Fruit fly (Drosophila melanogaster): ENCODE measurements around the gene ps.

ps gene

DNA sequence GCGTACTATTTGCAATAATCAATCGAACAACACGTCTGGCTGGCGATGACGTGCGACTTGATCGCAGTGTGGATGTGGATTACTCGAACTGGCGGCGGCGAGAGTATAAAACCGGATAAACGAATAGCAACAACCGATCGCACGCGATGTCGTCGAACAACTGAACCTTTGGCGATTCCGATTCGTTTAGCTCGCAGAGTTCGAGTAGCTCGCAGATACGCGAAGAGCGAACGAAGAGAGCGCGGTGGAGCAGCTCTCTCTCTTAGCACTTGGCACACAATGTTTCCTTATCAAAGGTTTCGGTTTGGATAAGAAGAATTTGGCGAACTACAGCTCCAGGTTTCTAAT, 84.7 kb downstream of the ps start, which contains the start of gene RhoL (continued):
- TF ChIP-seq CG7368 (GFP tag; optimal IDR thresholded peaks at IDR 0.05), result peak; percentile 6
- TF ChIP-seq ss (GFP tag; optimal IDR thresholded peaks at IDR 0.05), result peak; percentile 21 to 40
- no peak for TF ChIP-seq CG10631 (GFP tag; optimal IDR thresholded peaks at IDR 0.05)
- peak; percentile 45; the same call in 1 of the 2 replicates for TF ChIP-seq CG15336 (GFP tag; IDR thresholded peaks at IDR 0.05)
- no peak for TF ChIP-seq OdsH (GFP tag; optimal IDR thresholded peaks at IDR 0.05)
- TF ChIP-seq eg (GFP tag; IDR thresholded peaks at IDR 0.05), result no peak; the same call in 2 of the 3 replicates
- TF ChIP-seq CG8319 (GFP tag; optimal IDR thresholded peaks at IDR 0.05), result no peak
- TF ChIP-seq CG32006 (GFP tag; optimal IDR thresholded peaks at IDR 0.05), result no peak
- no peak for TF ChIP-seq CG11762 (GFP tag; optimal IDR thresholded peaks at IDR 0.05; ENCODE audit: insufficient read depth)
- no peak for TF ChIP-seq CG31627 (GFP tag; optimal IDR thresholded peaks at IDR 0.05)
- TF ChIP-seq CG6808 (GFP tag; optimal IDR thresholded peaks at IDR 0.05), result no peak
- no peak for TF ChIP-seq CG3919 (GFP tag; optimal IDR thresholded peaks at IDR 0.05)
- no peak for TF ChIP-seq dac (GFP tag; optimal IDR thresholded peaks at IDR 0.05)
- no peak for TF ChIP-seq Ets21C (GFP tag; optimal IDR thresholded peaks at IDR 0.05)

DNA sequence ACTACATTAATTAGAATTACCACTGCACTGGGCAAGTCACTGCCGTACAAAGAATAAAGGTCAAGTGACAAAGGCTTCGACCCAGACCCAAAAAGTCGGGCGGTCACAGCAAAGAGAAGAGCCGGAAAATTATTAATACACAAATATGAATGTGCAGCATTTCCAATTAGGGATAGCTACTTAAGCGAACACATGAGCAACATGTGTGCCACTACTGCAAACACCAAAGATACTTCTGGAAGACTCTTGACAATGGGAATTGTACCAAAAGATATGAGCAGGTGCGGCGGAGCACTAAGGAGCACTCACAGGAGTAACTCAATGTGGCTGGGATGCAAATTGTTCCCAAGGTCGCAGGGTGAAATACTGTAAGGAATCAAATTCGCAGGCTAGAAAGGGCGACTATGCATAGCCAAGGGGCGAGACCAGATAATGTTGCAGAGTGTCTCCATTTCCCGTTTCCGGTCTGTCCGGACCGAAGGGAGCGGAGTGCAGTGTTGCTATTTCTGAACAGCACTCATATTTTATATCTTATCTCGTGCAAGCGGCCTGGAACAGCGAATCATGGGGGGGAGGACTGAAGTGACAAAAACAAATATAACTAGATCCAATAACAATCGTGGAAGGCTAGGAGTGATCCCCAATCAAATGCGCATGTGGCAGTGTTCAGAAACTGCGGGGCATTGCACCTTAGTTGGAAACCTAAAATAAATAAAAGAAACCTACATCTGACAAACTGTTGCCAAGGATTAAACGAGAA, 85.8 kb downstream of the ps start:
- TF ChIP-seq dsx (GFP tag; optimal IDR thresholded peaks at IDR 0.05; ENCODE audit: poor library complexity, severe bottlenecking) (peak; percentile 30), CG3032 (tag; optimal IDR thresholded peaks at IDR 0.05) (no peak), Eip78C (GFP tag) (peak; percentile 61), CG6276 (GFP tag; optimal IDR thresholded peaks at IDR 0.05) (no peak), CG8119 (GFP tag; IDR thresholded peaks at IDR 0.05) (0 out of 3 replicates have a peak, but pooled peaks have one; percentile 16), Hr38 (GFP tag; optimal IDR thresholded peaks at IDR 0.05) (no peak), ss (GFP tag; optimal IDR thresholded peaks at IDR 0.05) (peak in 1 of 2 experiments; percentile 8), CG6163 (GFP tag; IDR thresholded peaks at IDR 0.05) (peak; percentile 17; the same call in 1 of the 3 replicates)

DNA sequence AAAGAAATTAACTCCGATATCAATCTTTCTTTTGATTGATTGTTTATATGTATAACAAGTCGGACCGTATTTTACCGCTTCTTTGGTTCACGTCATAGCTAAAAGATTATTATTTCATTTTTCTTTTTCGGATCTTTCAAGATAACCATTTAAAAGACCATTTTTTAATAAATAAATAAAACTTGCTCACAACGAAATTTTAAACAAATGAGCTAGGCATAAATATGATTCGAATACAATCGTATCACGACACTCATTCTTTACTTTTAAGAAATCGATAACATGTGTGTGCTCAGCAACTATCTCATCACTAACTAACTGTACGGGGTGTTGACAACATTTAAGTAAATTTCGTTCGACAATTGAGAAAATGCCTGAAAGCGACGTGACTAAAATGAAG, 86.6 kb downstream of the ps start, which contains the start of gene CG8149:
Gene CG8149 (plus strand): TSS at position 302 of the 400 bp plus-strand sequence.
- TF ChIP-seq CG4318 (GFP tag; optimal IDR thresholded peaks at IDR 0.05), result no peak
- TF ChIP-seq CG10631 (GFP tag; optimal IDR thresholded peaks at IDR 0.05), result no peak
- no peak for TF ChIP-seq CG6808 (GFP tag; optimal IDR thresholded peaks at IDR 0.05)
- no peak for TF ChIP-seq Ets96B (tag; optimal IDR thresholded peaks at IDR 0.05)
- no peak for TF ChIP-seq Smox (GFP tag; optimal IDR thresholded peaks at IDR 0.05)
- TF ChIP-seq Hr4 (GFP tag; optimal IDR thresholded peaks at IDR 0.05), result no peak
- TF ChIP-seq ss (GFP tag; optimal IDR thresholded peaks at IDR 0.05), result no peak
- peak; percentile 35 for TF ChIP-seq CG1621 (tag; optimal IDR thresholded peaks at IDR 0.05)
- no peak for TF ChIP-seq spab (GFP tag; optimal IDR thresholded peaks at IDR 0.05)
- no peak for TF ChIP-seq CG11294 (GFP tag; IDR thresholded peaks at IDR 0.05)
- no peak for TF ChIP-seq Met (GFP tag; optimal IDR thresholded peaks at IDR 0.05)
- peak; percentile 21 for TF ChIP-seq topi (GFP tag; optimal IDR thresholded peaks at IDR 0.05)
- peak; percentile 27 for TF ChIP-seq esn (GFP tag; optimal IDR thresholded peaks at IDR 0.05)
- TF ChIP-seq CG11762 (GFP tag; optimal IDR thresholded peaks at IDR 0.05; ENCODE audit: insufficient read depth), result no peak
- TF ChIP-seq achi (GFP tag; optimal IDR thresholded peaks at IDR 0.05), result no peak
- no peak for TF ChIP-seq CG6854 (GFP tag; optimal IDR thresholded peaks at IDR 0.05)
- TF ChIP-seq CG6163 (GFP tag; IDR thresholded peaks at IDR 0.05), result no peak
- TF ChIP-seq vri (GFP tag; optimal IDR thresholded peaks at IDR 0.05), result no peak
- no peak for TF ChIP-seq Sox102F (GFP tag; optimal IDR thresholded peaks at IDR 0.05)
- no peak for TF ChIP-seq CG10669 (GFP tag; optimal IDR thresholded peaks at IDR 0.05)
- no peak for TF ChIP-seq acj6 (GFP tag; optimal IDR thresholded peaks at IDR 0.05)
- no peak for TF ChIP-seq CG8632 (GFP tag; optimal IDR thresholded peaks at IDR 0.05)
- no peak for TF ChIP-seq Gug (GFP tag; IDR thresholded peaks at IDR 0.05)
- no peak for TF ChIP-seq CG6276 (GFP tag; optimal IDR thresholded peaks at IDR 0.05)
- no peak for TF ChIP-seq net (GFP tag; optimal IDR thresholded peaks at IDR 0.05)
- no peak for TF ChIP-seq Ets21C (GFP tag; optimal IDR thresholded peaks at IDR 0.05)
- TF ChIP-seq CG11902 (GFP tag; optimal IDR thresholded peaks at IDR 0.05), result no peak
- TF ChIP-seq Sox14 (GFP tag; optimal IDR thresholded peaks at IDR 0.05), result peak; percentile 39
- no peak for TF ChIP-seq CG6792 (GFP tag; optimal IDR thresholded peaks at IDR 0.05)
- no peak for TF ChIP-seq Blimp-1 (GFP tag; optimal IDR thresholded peaks at IDR 0.05)
- TF ChIP-seq CG15336 (GFP tag; IDR thresholded peaks at IDR 0.05), result no peak
- no peak for TF ChIP-seq svp (GFP tag)
- TF ChIP-seq CG3919 (GFP tag; optimal IDR thresholded peaks at IDR 0.05), result no peak
- peak; percentile 76 for TF ChIP-seq fkh (GFP tag; optimal IDR thresholded peaks at IDR 0.05)
- TF ChIP-seq CG32006 (GFP tag; optimal IDR thresholded peaks at IDR 0.05), result no peak

Measured in whole organism, prepupa.